Fruit fly (Drosophila melanogaster): Measurements from ENCODE around the gene Mical.

- TF ChIP-seq HLH106 (tag; optimal IDR thresholded peaks at IDR 0.05): peak; percentile 69
- TF ChIP-seq Myc (optimal IDR thresholded peaks at IDR 0.05): no peak
- peak; percentile 55 for TF ChIP-seq psq (GFP tag; optimal IDR thresholded peaks at IDR 0.05)
These were observed 5.5 kb upstream of the Mical start for dm6 chr3R:10048035-10048774.

All from whole organism, wandering third instar larva.